Worm (Caenorhabditis elegans): ENCODE data around the gene T22B2.2.

T22B2.2 gene

ce11 chrX:3878233-3878632 is 42.0 kb upstream of the T22B2.2 start, which contains the start of gene F47F2.1:
Gene F47F2.1, plus strand, starts transcription at chrX:3878533.
- no peak for TF ChIP-seq madf-9 (GFP tag; conservative IDR thresholded peaks at IDR 0.05)
- no peak for TF ChIP-seq ceh-20 (GFP tag; IDR thresholded peaks at IDR 0.05)
- no peak for TF ChIP-seq Y75B8A.6 (GFP tag; IDR thresholded peaks at IDR 0.05)
- TF ChIP-seq ama-1 (optimal IDR thresholded peaks at IDR 0.05): no peak
- no peak for TF ChIP-seq ceh-82 (tag; optimal IDR thresholded peaks at IDR 0.05)
- TF ChIP-seq cey-2 (tag; optimal IDR thresholded peaks at IDR 0.05; ENCODE audit: borderline replicate concordance, insufficient read depth): no peak
- TF ChIP-seq nhr-28 (tag; optimal IDR thresholded peaks at IDR 0.05): no peak
- TF ChIP-seq ceh-28 (tag; optimal IDR thresholded peaks at IDR 0.05): no peak
- no peak for TF ChIP-seq unc-130 (GFP tag; optimal IDR thresholded peaks at IDR 0.05)

- TF ChIP-seq set-16 (GFP tag; IDR thresholded peaks at IDR 0.05): peak; percentile 79
- TF ChIP-seq ctbp-1 (GFP tag; IDR thresholded peaks at IDR 0.05): no peak
Observed at ce11 chrX:3887595-3887994, 32.6 kb upstream of the T22B2.2 start.

- TF ChIP-seq saeg-2 (GFP tag; IDR thresholded peaks at IDR 0.05): no peak
- TF ChIP-seq ceh-28 (tag; optimal IDR thresholded peaks at IDR 0.05): no peak
- no peak for TF ChIP-seq hmg-1.1 (GFP tag; IDR thresholded peaks at IDR 0.05)
- TF ChIP-seq lin-38 (GFP tag; IDR thresholded peaks at IDR 0.05): no peak
- no peak for TF ChIP-seq dve-1 (tag; optimal IDR thresholded peaks at IDR 0.05; ENCODE audit: insufficient read depth)
- no peak for TF ChIP-seq nhr-25 (tag; optimal IDR thresholded peaks at IDR 0.05; ENCODE audit: borderline replicate concordance, insufficient read depth)
- no peak for TF ChIP-seq ZK546.5 (tag; optimal IDR thresholded peaks at IDR 0.05)
- TF ChIP-seq mes-2 (tag; optimal IDR thresholded peaks at IDR 0.05; ENCODE audit: poor library complexity, severe bottlenecking): no peak
- no peak for TF ChIP-seq ces-1 (GFP tag; optimal IDR thresholded peaks at IDR 0.05)
- TF ChIP-seq D1046.2 (GFP tag; IDR thresholded peaks at IDR 0.05): no peak
Observed at ce11 chrX:3895577-3895976, 24.6 kb upstream of the T22B2.2 start, which contains the start of gene F47F2.3. Gene F47F2.3, minus strand, starts transcription at chrX:3895677.

- TF ChIP-seq aha-1 (tag): peak; percentile 64
- peak in 1 of 2 experiments; percentile 95 for TF ChIP-seq unc-62 (GFP tag; optimal IDR thresholded peaks at IDR 0.05 in 1 of 2)
- TF ChIP-seq unc-62 (tag; optimal IDR thresholded peaks at IDR 0.05): no peak
- TF ChIP-seq Y48G9A.11 (GFP tag; IDR thresholded peaks at IDR 0.05): no peak
Observed at ce11 chrX:3898255-3899177, 21.7 kb upstream of the T22B2.2 start.

ce11 chrX:3900715-3901114 is 19.5 kb upstream of the T22B2.2 start:
- TF ChIP-seq ceh-82 (tag; optimal IDR thresholded peaks at IDR 0.05) (no peak), spr-1 (tag; optimal IDR thresholded peaks at IDR 0.05) (no peak), F26F4.8 (GFP tag; conservative IDR thresholded peaks at IDR 0.05) (no peak), mxl-2 (GFP tag; conservative IDR thresholded peaks at IDR 0.05) (no peak), hlh-11 (tag; optimal IDR thresholded peaks at IDR 0.05) (peak; percentile 65), dve-1 (tag; optimal IDR thresholded peaks at IDR 0.05; ENCODE audit: insufficient read depth) (no peak), zip-2 (tag; optimal IDR thresholded peaks at IDR 0.05) (no peak), ztf-7 (tag; optimal IDR thresholded peaks at IDR 0.05) (no peak), T26A8.4 (GFP tag; IDR thresholded peaks at IDR 0.05) (0 out of 2 replicates have a peak, but pooled peaks have one; percentile 24), F44E2.7 (GFP tag; IDR thresholded peaks at IDR 0.05) (no peak), nhr-25 (tag; optimal IDR thresholded peaks at IDR 0.05; ENCODE audit: borderline replicate concordance, insufficient read depth) (no peak), D1046.2 (GFP tag; IDR thresholded peaks at IDR 0.05) (peak; percentile 54; the same call in 1 of the 2 replicates), set-16 (GFP tag; IDR thresholded peaks at IDR 0.05) (peak; percentile 84; the same call in 1 of the 2 replicates), tra-1 (GFP tag; IDR thresholded peaks at IDR 0.05) (no peak), daf-16 (GFP tag; optimal IDR thresholded peaks at IDR 0.05) (peak in 1 of 2 experiments; percentile 27), daf-16 (tag; optimal IDR thresholded peaks at IDR 0.05) (no peak), hmg-1.1 (GFP tag; IDR thresholded peaks at IDR 0.05) (no peak), zip-11 (GFP tag; IDR thresholded peaks at IDR 0.05) (no peak), daf-12 (tag; optimal IDR thresholded peaks at IDR 0.05) (no peak), nhr-11 (tag; optimal IDR thresholded peaks at IDR 0.05) (peak; percentile 10), fkh-10 (GFP tag; optimal IDR thresholded peaks at IDR 0.05) (no peak), cey-2 (tag; optimal IDR thresholded peaks at IDR 0.05; ENCODE audit: borderline replicate concordance, insufficient read depth) (no peak), dmd-6 (GFP tag; IDR thresholded peaks at IDR 0.05) (0 out of 2 replicates have a peak, but pooled peaks have one; percentile 9), dmd-8 (GFP tag; IDR thresholded peaks at IDR 0.05) (no peak)

Measured in whole organism, L4 larva.